Worm (Caenorhabditis elegans) whole organism, late embryonic: Measurements from ENCODE around the gene clec-55.

Source experiments
- C08G9.2 ChIP-seq: sonication (generic microtip); optimal IDR thresholded peaks from 2 replicates; lab custom pipeline; 2016; ENCODE audit warnings: mild to moderate bottlenecking, missing genetic modification characterization, moderate library complexity, missing compliant biosample characterization
- C38D4.7 ChIP-seq: fragments of 200-800 bp; sonication (Bioruptor generic); optimal IDR thresholded peaks from 2 replicates; lab custom pipeline; 2018; ENCODE audit warnings: mild to moderate bottlenecking, missing genetic modification characterization, moderate library complexity, missing compliant biosample characterization
- F13H6.1 ChIP-seq: sonication (generic microtip); optimal IDR thresholded peaks from 2 replicates; lab custom pipeline; 2016; ENCODE audit warnings: missing genetic modification characterization, missing compliant biosample characterization
- K09A11.1 ChIP-seq: sonication (generic microtip); optimal IDR thresholded peaks from 2 replicates; lab custom pipeline; 2017; ENCODE audit warnings: antibody characterized with exemption, mild to moderate bottlenecking, missing genetic modification characterization, missing compliant biosample characterization; ENCODE audit not compliant: insufficient read depth
- T23F11.4 ChIP-seq: fragments of 200-800 bp; sonication (Bioruptor generic); optimal IDR thresholded peaks from 2 replicates; lab custom pipeline; 2018; ENCODE audit warnings: mild to moderate bottlenecking, missing genetic modification characterization, missing compliant biosample characterization
- Y22D7AL.16 ChIP-seq: sonication (generic microtip); optimal IDR thresholded peaks from 2 replicates; lab custom pipeline; 2016; ENCODE audit warnings: missing genetic modification characterization, missing compliant biosample characterization
- ama-1 ChIP-seq: fragments of 150-350 bp; optimal IDR thresholded peaks from 2 replicates; lab custom pipeline; 2014
- ceh-14 ChIP-seq: sonication (generic microtip); optimal IDR thresholded peaks from 2 replicates; lab custom pipeline; 2016; ENCODE audit warnings: missing genotype, missing genetic modification characterization, missing compliant biosample characterization
- ceh-18 ChIP-seq: sonication (generic microtip); optimal IDR thresholded peaks from 2 replicates; lab custom pipeline; 2016; ENCODE audit warnings: missing genetic modification characterization, missing compliant biosample characterization
- ceh-2 ChIP-seq: sonication (generic microtip); optimal IDR thresholded peaks from 2 replicates; lab custom pipeline; 2016; ENCODE audit warnings: missing genotype, missing genetic modification characterization, missing compliant biosample characterization
- ceh-22 ChIP-seq: sonication (generic microtip); optimal IDR thresholded peaks from 2 replicates; lab custom pipeline; 2017; ENCODE audit warnings: missing biosample characterization, missing genetic modification characterization
- ceh-24 ChIP-seq: sonication (generic microtip); optimal IDR thresholded peaks from 2 replicates; lab custom pipeline; 2016; ENCODE audit warnings: mild to moderate bottlenecking, missing genetic modification characterization, missing compliant biosample characterization
- ceh-30 ChIP-seq: fragments of 150-350 bp; optimal IDR thresholded peaks from 2 replicates; lab custom pipeline; 2014; ENCODE audit warnings: missing biosample characterization, missing genetic modification characterization
- ceh-31 ChIP-seq: sonication (generic microtip); optimal IDR thresholded peaks from 2 replicates; lab custom pipeline; 2016; ENCODE audit warnings: missing genetic modification characterization, missing compliant biosample characterization
- ceh-45 ChIP-seq: fragments of 200-800 bp; sonication (Bioruptor generic); IDR thresholded peaks from 2 replicates; pipeline ENCODE4 v1.3.6; 2022; ENCODE audit warnings: missing genetic modification reagents, missing genetic modification characterization, missing compliant biosample characterization
- ceh-48 ChIP-seq: sonication (generic microtip); optimal IDR thresholded peaks from 2 replicates; lab custom pipeline; 2016; ENCODE audit warnings: missing genetic modification characterization, inconsistent platforms, missing compliant biosample characterization
- ceh-6 ChIP-seq: fragments of 200-800 bp; sonication (Bioruptor generic); optimal IDR thresholded peaks from 2 replicates; lab custom pipeline; 2018; ENCODE audit warnings: mild to moderate bottlenecking, missing genetic modification characterization, missing compliant biosample characterization
- ceh-9 ChIP-seq: sonication (generic microtip); optimal IDR thresholded peaks from 2 replicates; lab custom pipeline; 2016; ENCODE audit warnings: mild to moderate bottlenecking, missing genetic modification characterization, inconsistent platforms, missing compliant biosample characterization
- che-1 ChIP-seq: sonication (generic microtip); optimal IDR thresholded peaks from 2 replicates; lab custom pipeline; 2016; ENCODE audit warnings: mild to moderate bottlenecking, missing genetic modification characterization, missing compliant biosample characterization
- dve-1 ChIP-seq: sonication (generic microtip); optimal IDR thresholded peaks from 2 replicates; lab custom pipeline; 2017; ENCODE audit warnings: antibody characterized with exemption, mild to moderate bottlenecking, missing genetic modification characterization, missing compliant biosample characterization
- elt-2 ChIP-seq: sonication (generic microtip); optimal IDR thresholded peaks from 2 replicates; lab custom pipeline; 2016; ENCODE audit warnings: missing genetic modification reagents, missing genetic modification characterization, missing compliant biosample characterization
- elt-4 ChIP-seq: sonication (generic microtip); optimal IDR thresholded peaks from 2 replicates; lab custom pipeline; 2016; ENCODE audit warnings: missing genetic modification characterization, missing compliant biosample characterization
- ets-4 ChIP-seq: sonication (generic microtip); optimal IDR thresholded peaks from 2 replicates; lab custom pipeline; 2016; ENCODE audit warnings: missing genetic modification characterization, missing compliant biosample characterization
- fkh-10 ChIP-seq: fragments of 150-350 bp; optimal IDR thresholded peaks from 2 replicates; lab custom pipeline; 2014; ENCODE audit warnings: missing biosample characterization, missing genetic modification reagents, missing genetic modification characterization
- fkh-6 ChIP-seq: sonication (generic microtip); optimal IDR thresholded peaks from 2 replicates; lab custom pipeline; 2016; ENCODE audit warnings: missing genetic modification characterization, missing compliant biosample characterization
- gmeb-2 ChIP-seq: sonication (generic microtip); optimal IDR thresholded peaks from 2 replicates; lab custom pipeline; 2016; ENCODE audit warnings: missing genetic modification characterization, inconsistent platforms, missing compliant biosample characterization
- hlh-13 ChIP-seq: fragments of 200-800 bp; sonication (Bioruptor generic); optimal IDR thresholded peaks from 2 replicates; lab custom pipeline; 2018; ENCODE audit warnings: mild to moderate bottlenecking, missing genetic modification characterization, missing compliant biosample characterization
- hlh-15 ChIP-seq: sonication (generic microtip); optimal IDR thresholded peaks from 2 replicates; lab custom pipeline; 2016; ENCODE audit warnings: missing genetic modification characterization, missing compliant biosample characterization
- hlh-30 ChIP-seq: sonication (generic microtip); optimal IDR thresholded peaks from 2 replicates; lab custom pipeline; 2017; ENCODE audit warnings: antibody characterized with exemption, missing genetic modification characterization, missing compliant biosample characterization; ENCODE audit not compliant: insufficient read depth
- hlh-6 ChIP-seq: sonication (generic microtip); optimal IDR thresholded peaks from 2 replicates; lab custom pipeline; 2016; ENCODE audit warnings: missing genotype, missing genetic modification characterization, missing compliant biosample characterization
- lin-11 ChIP-seq: fragments of 200-800 bp; sonication (Bioruptor generic); optimal IDR thresholded peaks from 2 replicates; lab custom pipeline; 2018; ENCODE audit warnings: mild to moderate bottlenecking, missing genetic modification characterization, missing compliant biosample characterization
- nfya-1 ChIP-seq: sonication (generic microtip); optimal IDR thresholded peaks from 2 replicates; lab custom pipeline; 2017; ENCODE audit warnings: missing genetic modification characterization, mild to moderate bottlenecking, missing compliant biosample characterization, antibody characterized with exemption, moderate library complexity
- nhr-11 ChIP-seq: fragments of 150-350 bp; optimal IDR thresholded peaks from 2 replicates; lab custom pipeline; 2014; ENCODE audit warnings: missing biosample characterization, missing genetic modification characterization
- nhr-232 ChIP-seq: sonication (generic microtip); optimal IDR thresholded peaks from 2 replicates; lab custom pipeline; 2016; ENCODE audit warnings: missing genetic modification characterization, missing compliant biosample characterization
- npax-4 ChIP-seq: sonication (generic microtip); optimal IDR thresholded peaks from 2 replicates; lab custom pipeline; 2016; ENCODE audit warnings: missing genetic modification characterization, missing compliant biosample characterization
- pat-9 ChIP-seq: fragments of 200-800 bp; sonication (Bioruptor generic); optimal IDR thresholded peaks from 2 replicates; lab custom pipeline; 2018; ENCODE audit warnings: mild to moderate bottlenecking, missing genetic modification characterization, moderate library complexity, missing compliant biosample characterization
- pax-1 ChIP-seq: fragments of 150-350 bp; optimal IDR thresholded peaks from 2 replicates; lab custom pipeline; 2014; ENCODE audit warnings: missing biosample characterization, missing genetic modification characterization
- pha-4 ChIP-seq: fragments of 150-350 bp; optimal IDR thresholded peaks from 2 replicates; lab custom pipeline; 2018; ENCODE audit warnings: missing biosample characterization, missing genetic modification reagents, missing genetic modification characterization
- pros-1 ChIP-seq: fragments of 150-350 bp; optimal IDR thresholded peaks from 2 replicates; lab custom pipeline; 2014; ENCODE audit warnings: missing biosample characterization, missing genetic modification reagents, missing genetic modification characterization
- ref-2 ChIP-seq: sonication (generic microtip); optimal IDR thresholded peaks from 2 replicates; lab custom pipeline; 2016; ENCODE audit warnings: missing genetic modification characterization, missing compliant biosample characterization
- rnt-1 ChIP-seq: sonication (generic microtip); optimal IDR thresholded peaks from 2 replicates; lab custom pipeline; 2016; ENCODE audit warnings: missing genetic modification characterization, missing compliant biosample characterization
- sdc-2 ChIP-seq: sonication (generic microtip); optimal IDR thresholded peaks from 2 replicates; lab custom pipeline; 2016; ENCODE audit warnings: missing genotype, missing genetic modification characterization, missing compliant biosample characterization
- sox-2 ChIP-seq: fragments of 200-800 bp; sonication (Bioruptor generic); IDR thresholded peaks from 2 replicates; pipeline ENCODE4 v1.3.6; 2022; ENCODE audit warnings: missing genetic modification reagents, missing genetic modification characterization, missing compliant biosample characterization
- sox-4 ChIP-seq: sonication (generic microtip); optimal IDR thresholded peaks from 2 replicates; lab custom pipeline; 2017; ENCODE audit warnings: mild to moderate bottlenecking, missing genetic modification characterization, inconsistent platforms, missing compliant biosample characterization
- syd-9 ChIP-seq: sonication (generic microtip); optimal IDR thresholded peaks from 2 replicates; lab custom pipeline; 2016; ENCODE audit warnings: mild to moderate bottlenecking, missing genetic modification characterization, moderate library complexity, missing compliant biosample characterization
- tbx-2 ChIP-seq: sonication (generic microtip); optimal IDR thresholded peaks from 2 replicates; lab custom pipeline; 2016; ENCODE audit warnings: missing genetic modification characterization, missing compliant biosample characterization
- ttx-3 ChIP-seq: sonication (generic microtip); optimal IDR thresholded peaks from 2 replicates; lab custom pipeline; 2016; ENCODE audit warnings: missing genetic modification reagents, missing genetic modification characterization, missing compliant biosample characterization
- unc-55 ChIP-seq: sonication (generic microtip); optimal IDR thresholded peaks from 2 replicates; lab custom pipeline; 2017; ENCODE audit warnings: missing biosample characterization, missing genetic modification reagents, missing genetic modification characterization
- unc-86 ChIP-seq: sonication (generic microtip); optimal IDR thresholded peaks from 2 replicates; lab custom pipeline; 2016; ENCODE audit warnings: missing genetic modification characterization, missing compliant biosample characterization
- zip-5 ChIP-seq: sonication (generic microtip); optimal IDR thresholded peaks from 2 replicates; lab custom pipeline; 2016; ENCODE audit warnings: missing genetic modification characterization, missing compliant biosample characterization

The clec-55 gene

ce11 chrV:14523105-14523504, 44.0 kb downstream of the clec-55 start, which contains the start of gene C53A5.2:
TSS of gene C53A5.2 (minus strand) at chrV:14523205.
- TF ChIP-seq ets-4 (tag; lab: Kevin White, UChicago) (no peak), ceh-48 (no peak), ceh-18 (no peak), nhr-232 (tag; lab: Kevin White, UChicago) (no peak), Y22D7AL.16 (tag; lab: Kevin White, UChicago) (no peak), nhr-11 (tag; lab: Kevin White, UChicago) (no peak), ceh-22 (tag; lab: Kevin White, UChicago) (no peak), tbx-2 (no peak), ceh-30 (no peak)

- TF ChIP-seq C08G9.2 (tag; lab: Kevin White, UChicago) = no peak
- no peak for TF ChIP-seq rnt-1 (tag; lab: Kevin White, UChicago)
- TF ChIP-seq ama-1 (lab: Kevin White, UChicago) = no peak
- no peak for TF ChIP-seq syd-9
- TF ChIP-seq pros-1 = no peak
- no peak for TF ChIP-seq ceh-24 (tag; lab: Kevin White, UChicago)
- TF ChIP-seq elt-2 (tag; lab: Kevin White, UChicago) = peak; percentile 74
- TF ChIP-seq gmeb-2 (tag; lab: Kevin White, UChicago) = peak; percentile 34
- no peak for TF ChIP-seq fkh-10
- TF ChIP-seq ceh-6 (GFP tag; lab: Kevin White, UChicago) = no peak
- no peak for TF ChIP-seq ceh-18
- TF ChIP-seq ets-4 (tag; lab: Kevin White, UChicago) = no peak
- no peak for TF ChIP-seq hlh-15 (tag; lab: Kevin White, UChicago)
- no peak for TF ChIP-seq ref-2 (tag; lab: Kevin White, UChicago)
- no peak for TF ChIP-seq zip-5
- no peak for TF ChIP-seq elt-4 (tag; lab: Kevin White, UChicago)
- peak; percentile 35 for TF ChIP-seq tbx-2
- TF ChIP-seq ceh-9 = no peak
- TF ChIP-seq sdc-2 (tag; lab: Kevin White, UChicago) = no peak
- TF ChIP-seq dve-1 (tag; lab: Kevin White, UChicago) = no peak
- peak; percentile 18 for TF ChIP-seq pat-9 (tag; lab: Kevin White, UChicago)
- peak; percentile 7 for TF ChIP-seq npax-4
- peak; percentile 8 for TF ChIP-seq ceh-14 (tag; lab: Kevin White, UChicago)
- no peak for TF ChIP-seq pha-4
- TF ChIP-seq fkh-6 (tag; lab: Kevin White, UChicago) = peak; percentile 10
- TF ChIP-seq hlh-13 = no peak
- TF ChIP-seq sox-2 = no peak
- no peak for TF ChIP-seq ceh-48
- TF ChIP-seq hlh-6 (tag; lab: Kevin White, UChicago) = no peak
- TF ChIP-seq sox-4 (tag; lab: Kevin White, UChicago) = peak; percentile 23
- TF ChIP-seq ceh-45 (GFP tag; lab: Robert Waterston, UW) = no peak
- no peak for TF ChIP-seq hlh-30 (tag; lab: Kevin White, UChicago)
- TF ChIP-seq che-1 (tag; lab: Kevin White, UChicago) = peak; percentile 37
- peak; percentile 33 for TF ChIP-seq C38D4.7 (GFP tag; lab: Kevin White, UChicago)
- TF ChIP-seq ceh-31 (tag; lab: Kevin White, UChicago) = peak; percentile 44
- TF ChIP-seq F13H6.1 (tag; lab: Kevin White, UChicago) = no peak
- no peak for TF ChIP-seq unc-55 (GFP tag; lab: Kevin White, UChicago)
- TF ChIP-seq lin-11 = no peak
- peak; percentile 15 for TF ChIP-seq T23F11.4 (GFP tag; lab: Kevin White, UChicago)
- peak; percentile 53 for TF ChIP-seq ttx-3 (tag; lab: Kevin White, UChicago)
- TF ChIP-seq nhr-11 (tag; lab: Kevin White, UChicago) = no peak
- no peak for TF ChIP-seq pax-1 (tag; lab: Kevin White, UChicago)
- TF ChIP-seq ceh-2 (tag; lab: Kevin White, UChicago) = no peak
- TF ChIP-seq K09A11.1 = peak; percentile 69
- peak; percentile 29 for TF ChIP-seq nfya-1
- peak; percentile 33 for TF ChIP-seq unc-86 (tag; lab: Kevin White, UChicago)
These were observed 44.9 kb downstream of the clec-55 start, which contains the start of gene ril-1 for ce11 chrV:14523788-14524582. TSS of gene ril-1 (minus strand) at chrV:14524129.
